Fruit fly (Drosophila melanogaster) whole organism, embryonic: ENCODE measurements around the gene CG10311.

Experiments
- Ada2b ChIP-seq: fragments of 200-800 bp; sonication (Bioruptor generic); IDR thresholded peaks from 2 replicates; pipeline ENCODE4 v1.3.6; 2022; ENCODE audit warnings: missing biosample characterization, missing genetic modification characterization
- C15 ChIP-seq: fragments of 200-800 bp; sonication (Bioruptor generic); IDR thresholded peaks from 3 replicates; pipeline ENCODE4 v1.3.6; 2022; ENCODE audit warnings: missing biosample characterization, missing genetic modification characterization
- CG10209 ChIP-seq: fragments of 200-800 bp; sonication (Bioruptor generic); optimal IDR thresholded peaks from 3 replicates; lab custom pipeline; 2017; ENCODE audit warnings: missing biosample characterization, mild to moderate bottlenecking, missing genetic modification characterization, missing genetic modification reagents
- CG10565 ChIP-seq: fragments of 200-800 bp; sonication (Bioruptor generic); optimal IDR thresholded peaks from 3 replicates; lab custom pipeline; 2016; ENCODE audit warnings: missing biosample characterization, mild to moderate bottlenecking, missing genetic modification characterization
- CG11398 ChIP-seq: fragments of 200-800 bp; sonication (Bioruptor generic); optimal IDR thresholded peaks from 2 replicates; lab custom pipeline; 2016; ENCODE audit warnings: missing biosample characterization, missing genetic modification characterization
- CG11695 ChIP-seq: fragments of 200-800 bp; sonication (Bioruptor generic); IDR thresholded peaks from 3 replicates; pipeline ENCODE4 v1.3.6; 2022; ENCODE audit warnings: missing biosample characterization, missing genetic modification characterization
- CG14965 ChIP-seq: fragments of 200-800 bp; sonication (Bioruptor generic); optimal IDR thresholded peaks from 2 replicates; lab custom pipeline; 2016; ENCODE audit warnings: missing biosample characterization, missing genetic modification characterization, borderline replicate concordance
- CG17186 ChIP-seq: fragments of 200-800 bp; sonication (Bioruptor generic); optimal IDR thresholded peaks from 3 replicates; lab custom pipeline; 2017; ENCODE audit warnings: missing biosample characterization, missing genetic modification reagents, missing genetic modification characterization
- CG1832 ChIP-seq: fragments of 200-800 bp; sonication (Bioruptor generic); optimal IDR thresholded peaks from 2 replicates; lab custom pipeline; 2017; ENCODE audit warnings: missing biosample characterization, mild to moderate bottlenecking, missing genetic modification characterization, inconsistent platforms
- CG18476 ChIP-seq: fragments of 200-800 bp; sonication (Bioruptor generic); optimal IDR thresholded peaks from 2 replicates; lab custom pipeline; 2016; ENCODE audit warnings: missing biosample characterization, mild to moderate bottlenecking, missing genetic modification characterization
- CG30020 ChIP-seq: fragments of 200-800 bp; optimal IDR thresholded peaks from 2 replicates; lab custom pipeline; 2019; ENCODE audit warnings: missing biosample characterization, mild to moderate bottlenecking, missing genetic modification characterization, moderate library complexity
- CG30431 ChIP-seq: fragments of 200-800 bp; sonication (Bioruptor generic); optimal IDR thresholded peaks from 2 replicates; lab custom pipeline; 2017; ENCODE audit warnings: missing biosample characterization, missing genetic modification characterization
- CG31441 ChIP-seq: fragments of 200-800 bp; sonication (Bioruptor generic); IDR thresholded peaks from 2 replicates; pipeline ENCODE4 v1.3.6; 2022; ENCODE audit warnings: missing biosample characterization, missing genetic modification characterization
- CG33213 ChIP-seq: fragments of 200-800 bp; sonication (Bioruptor generic); optimal IDR thresholded peaks from 3 replicates; lab custom pipeline; 2016; ENCODE audit warnings: missing biosample characterization, missing genetic modification characterization
- CG34376 ChIP-seq: fragments of 200-800 bp; sonication (Bioruptor generic); optimal IDR thresholded peaks from 2 replicates; lab custom pipeline; 2018; ENCODE audit warnings: missing biosample characterization, mild to moderate bottlenecking, missing genetic modification characterization
- CG34422 ChIP-seq: fragments of 200-800 bp; sonication (Bioruptor generic); IDR thresholded peaks from 3 replicates; pipeline ENCODE4 v1.3.6; 2022; ENCODE audit warnings: missing biosample characterization, missing genetic modification characterization
- CG4360 ChIP-seq: fragments of 200-800 bp; sonication (Bioruptor generic); IDR thresholded peaks from 2 replicates; pipeline ENCODE4 v1.3.6; 2022; ENCODE audit warnings: missing biosample characterization, missing genetic modification characterization
- CG43689 ChIP-seq: fragments of 200-800 bp; sonication (Bioruptor generic); IDR thresholded peaks from 2 replicates; pipeline ENCODE4 v1.3.6; 2022; ENCODE audit warnings: missing biosample characterization, missing genetic modification characterization
- CG7786 ChIP-seq: fragments of 200-800 bp; sonication (Bioruptor generic); optimal IDR thresholded peaks from 2 replicates; lab custom pipeline; 2016; ENCODE audit warnings: missing biosample characterization, missing genetic modification characterization
- CG7987 ChIP-seq: fragments of 200-800 bp; sonication (Bioruptor generic); optimal IDR thresholded peaks from 2 replicates; lab custom pipeline; 2018; ENCODE audit warnings: missing biosample characterization, mild to moderate bottlenecking, missing genetic modification characterization, moderate library complexity
- CG9215 ChIP-seq: fragments of 200-800 bp; sonication (Bioruptor generic); IDR thresholded peaks from 2 replicates; pipeline ENCODE4 v1.3.6; 2022; ENCODE audit warnings: missing biosample characterization, missing genetic modification characterization
- Fer1 ChIP-seq: fragments of 200-800 bp; sonication (Bioruptor generic); optimal IDR thresholded peaks from 2 replicates; lab custom pipeline; 2017; ENCODE audit warnings: missing biosample characterization, mild to moderate bottlenecking, missing genetic modification characterization
- GATAe ChIP-seq: fragments of 200-800 bp; sonication (Bioruptor generic); conservative IDR thresholded peaks from 2 replicates; pipeline ENCODE4 v1.3.6; 2022; ENCODE audit warnings: missing biosample characterization, missing genetic modification characterization
- Hey ChIP-seq: fragments of 200-800 bp; sonication (Bioruptor generic); optimal IDR thresholded peaks from 3 replicates; lab custom pipeline; 2018; ENCODE audit warnings: missing biosample characterization, mild to moderate bottlenecking, missing genetic modification characterization
- Jarid2 ChIP-seq: fragments of 200-800 bp; sonication (Bioruptor generic); optimal IDR thresholded peaks from 3 replicates; lab custom pipeline; 2017; ENCODE audit warnings: mild to moderate bottlenecking, missing biosample characterization, missing genetic modification reagents, missing genetic modification characterization
- Lim3 ChIP-seq: fragments of 200-800 bp; sonication (Bioruptor generic); IDR thresholded peaks from 2 replicates; pipeline ENCODE4 v1.3.6; 2022; ENCODE audit warnings: missing biosample characterization, missing genetic modification characterization
- MTF-1 ChIP-seq: fragments of 200-800 bp; sonication (Bioruptor generic); optimal IDR thresholded peaks from 2 replicates; lab custom pipeline; 2018; ENCODE audit warnings: missing biosample characterization, mild to moderate bottlenecking, missing genetic modification characterization, borderline replicate concordance
- Myb ChIP-seq: fragments of 200-800 bp; sonication (Bioruptor generic); optimal IDR thresholded peaks from 2 replicates; lab custom pipeline; 2016; ENCODE audit warnings: missing biosample characterization, missing genetic modification characterization
- Scr ChIP-seq: fragments of 200-800 bp; sonication (Bioruptor generic); IDR thresholded peaks from 2 replicates; pipeline ENCODE4 v1.3.6; 2022; ENCODE audit warnings: missing biosample characterization, missing genetic modification characterization; ENCODE audit not compliant: partially characterized antibody
- Six4 ChIP-seq: fragments of 200-800 bp; sonication (Bioruptor generic); optimal IDR thresholded peaks from 2 replicates; lab custom pipeline; 2016; ENCODE audit warnings: missing biosample characterization, missing genetic modification characterization
- Xbp1 ChIP-seq: fragments of 200-800 bp; sonication (Bioruptor generic); optimal IDR thresholded peaks from 3 replicates; lab custom pipeline; 2016; ENCODE audit warnings: missing biosample characterization, mild to moderate bottlenecking, missing genetic modification characterization
- az2 ChIP-seq: fragments of 200-800 bp; sonication (Bioruptor generic); optimal IDR thresholded peaks from 3 replicates; lab custom pipeline; 2016; ENCODE audit warnings: missing biosample characterization, missing genetic modification characterization
- br ChIP-seq: fragments of >200 bp; optimal IDR thresholded peaks from 2 replicates; lab custom pipeline; 2017
- dpn ChIP-seq, 2 experiments: fragments of 200-800 bp; sonication (Bioruptor generic); optimal IDR thresholded peaks; 3 replicates each; lab custom pipeline; 2016; ENCODE audit warnings: missing biosample characterization in 2 of 2, missing genetic modification characterization in 2 of 2
- eyg ChIP-seq: fragments of 200-800 bp; sonication (Bioruptor generic); optimal IDR thresholded peaks from 3 replicates; lab custom pipeline; 2016; ENCODE audit warnings: missing biosample characterization, missing genetic modification characterization
- fru ChIP-seq: fragments of >200 bp; optimal IDR thresholded peaks from 2 replicates; lab custom pipeline; 2017
- fu2 ChIP-seq: fragments of 200-800 bp; sonication (Bioruptor generic); optimal IDR thresholded peaks from 2 replicates; lab custom pipeline; 2016; ENCODE audit warnings: missing biosample characterization, missing genetic modification characterization
- hb ChIP-seq: fragments of 200-800 bp; sonication (Bioruptor generic); IDR thresholded peaks from 3 replicates; pipeline ENCODE4 v1.3.6; 2022; ENCODE audit warnings: missing biosample characterization, missing genetic modification characterization; ENCODE audit not compliant: partially characterized antibody
- her ChIP-seq: fragments of 200-800 bp; sonication (Bioruptor generic); optimal IDR thresholded peaks from 2 replicates; lab custom pipeline; 2016; ENCODE audit warnings: missing biosample characterization, missing genetic modification characterization
- insv ChIP-seq, 2 experiments: fragments of 200-800 bp; sonication (Bioruptor generic); optimal IDR thresholded peaks; 3 replicates each; lab custom pipeline; 2016 to 2018; ENCODE audit warnings: missing biosample characterization in 2 of 2, missing genetic modification characterization in 2 of 2
- kah ChIP-seq: fragments of 200-800 bp; sonication (Bioruptor generic); optimal IDR thresholded peaks from 2 replicates; lab custom pipeline; 2018; ENCODE audit warnings: missing biosample characterization, mild to moderate bottlenecking, missing genetic modification characterization
- maf-S ChIP-seq: fragments of 200-800 bp; sonication (Bioruptor generic); optimal IDR thresholded peaks from 2 replicates; lab custom pipeline; 2016; ENCODE audit warnings: missing biosample characterization, missing genetic modification characterization
- odd ChIP-seq: fragments of 200-800 bp; sonication (Bioruptor generic); optimal IDR thresholded peaks from 2 replicates; lab custom pipeline; 2017; ENCODE audit warnings: missing biosample characterization, mild to moderate bottlenecking, missing genetic modification characterization
- pnt ChIP-seq: fragments of 200-800 bp; sonication (Bioruptor generic); optimal IDR thresholded peaks from 3 replicates; lab custom pipeline; 2016; ENCODE audit warnings: missing biosample characterization, missing genetic modification characterization
- sc ChIP-seq, 3 experiments: fragments of >200 bp in 2 of 3; fragments of 200-800 bp in 1 of 3; sonication (Bioruptor generic) in 1 of 3; optimal IDR thresholded peaks; 2 replicates in 2 of 3; 3 replicates in 1 of 3; lab custom pipeline; 2017; ENCODE audit warnings: mild to moderate bottlenecking in 1 of 3, missing biosample characterization in 1 of 3, missing genetic modification characterization in 1 of 3, missing genetic modification reagents in 1 of 3
- seq ChIP-seq: fragments of 200-800 bp; sonication (Bioruptor generic); IDR thresholded peaks from 2 replicates; pipeline ENCODE4 v1.3.6; 2022; ENCODE audit warnings: missing biosample characterization, missing genetic modification characterization
- sima ChIP-seq: fragments of 200-800 bp; sonication (Bioruptor generic); optimal IDR thresholded peaks from 2 replicates; lab custom pipeline; 2016; ENCODE audit warnings: missing biosample characterization, missing genetic modification characterization
- trh ChIP-seq: fragments of 200-800 bp; sonication (Bioruptor generic); optimal IDR thresholded peaks from 2 replicates; lab custom pipeline; 2016; ENCODE audit warnings: missing biosample characterization, missing genetic modification characterization
- unc-4 ChIP-seq: fragments of 200-800 bp; sonication (Bioruptor generic); IDR thresholded peaks from 2 replicates; pipeline ENCODE4 v1.3.6; 2022; ENCODE audit warnings: missing biosample characterization, missing genetic modification characterization; ENCODE audit not compliant: partially characterized antibody
- zen ChIP-seq: fragments of 200-800 bp; sonication (Bioruptor generic); optimal IDR thresholded peaks from 3 replicates; lab custom pipeline; 2018; ENCODE audit warnings: missing biosample characterization, mild to moderate bottlenecking, missing genetic modification characterization, moderate library complexity

The CG10311 gene

DNA sequence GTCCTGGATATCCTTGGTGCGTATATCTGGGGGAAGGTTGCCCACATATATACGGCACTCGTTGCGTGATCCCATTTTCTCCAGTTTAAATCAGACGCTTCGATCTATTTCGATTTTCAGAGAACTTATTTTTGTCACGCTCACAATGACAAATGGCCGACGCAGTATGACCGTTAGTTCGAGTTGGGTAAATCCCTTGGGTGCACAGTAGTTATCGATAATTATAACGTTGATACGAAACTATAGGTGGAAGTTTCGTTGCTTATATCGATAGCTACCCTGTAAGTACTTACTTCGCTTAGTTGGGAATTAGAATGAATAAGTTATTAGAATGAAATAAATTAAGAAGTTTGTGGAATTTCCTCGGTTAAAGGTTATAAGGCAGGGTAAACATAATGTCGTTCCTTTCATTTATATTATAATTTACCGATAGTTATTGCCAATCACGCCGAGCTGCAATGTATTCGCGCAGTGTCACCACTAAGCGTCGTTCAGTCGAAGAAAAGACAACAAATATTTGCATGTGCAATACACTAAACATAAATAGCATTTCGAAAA lies 14.9 kb downstream of the CG10311 start, which contains the start of the genes SF2 and pad (continued):
- no peak for TF ChIP-seq kah (GFP tag; lab: Kevin White, UChicago)
- no peak for TF ChIP-seq her (GFP tag; lab: Kevin White, UChicago)
- TF ChIP-seq CG1832 (GFP tag; lab: Kevin White, UChicago) = no peak
- TF ChIP-seq hb = peak; percentile 92
- TF ChIP-seq CG17186 (GFP tag; lab: Kevin White, UChicago) = peak; percentile 85
- TF ChIP-seq MTF-1 (GFP tag; lab: Kevin White, UChicago) = no peak
- TF ChIP-seq sima (GFP tag; lab: Kevin White, UChicago) = peak; percentile 42
- peak; percentile 46 for TF ChIP-seq eyg (GFP tag; lab: Kevin White, UChicago)
- TF ChIP-seq dpn (GFP tag; optimal IDR thresholded peaks at IDR 0.05; lab: Kevin White, UChicago) = peak; percentile 78 to 82
- TF ChIP-seq CG9215 = peak; percentile 84
- peak; percentile 56 for TF ChIP-seq Myb (GFP tag; lab: Kevin White, UChicago)
- no peak for TF ChIP-seq C15 (GFP tag; lab: Robert Waterston, UW)
- peak; percentile 59 for TF ChIP-seq trh (GFP tag; lab: Kevin White, UChicago)
- no peak for TF ChIP-seq CG7987 (GFP tag; lab: Kevin White, UChicago)
- TF ChIP-seq Hey (tag; lab: Kevin White, UChicago) = no peak
- peak in 1 of 2 experiments; percentile 65 for TF ChIP-seq insv (GFP tag; optimal IDR thresholded peaks at IDR 0.05; lab: Kevin White, UChicago)
- TF ChIP-seq maf-S (GFP tag; lab: Kevin White, UChicago) = peak; percentile 66
- TF ChIP-seq seq = no peak
- TF ChIP-seq CG18476 (GFP tag; lab: Kevin White, UChicago) = peak; percentile 64
- TF ChIP-seq zen (tag; lab: Kevin White, UChicago) = peak; percentile 84
- TF ChIP-seq CG11398 (GFP tag; lab: Kevin White, UChicago) = peak; percentile 54
- peak; percentile 39 for TF ChIP-seq Jarid2 (GFP tag; lab: Kevin White, UChicago)
- TF ChIP-seq CG11695 (GFP tag; lab: Robert Waterston, UW) = peak; percentile 40; the same call in 1 of the 3 replicates
- no peak for TF ChIP-seq CG14965 (GFP tag; lab: Kevin White, UChicago)
- peak; percentile 77 for TF ChIP-seq CG31441
- peak; percentile 65 for TF ChIP-seq Six4
- peak; percentile 30 for TF ChIP-seq odd (GFP tag; lab: Kevin White, UChicago)
- TF ChIP-seq CG33213 (GFP tag; lab: Kevin White, UChicago) = peak; percentile 70
- no peak for TF ChIP-seq GATAe (GFP tag; lab: Robert Waterston, UW)
- peak; percentile 68 for TF ChIP-seq CG7786 (GFP tag; lab: Kevin White, UChicago)
- TF ChIP-seq Lim3 = no peak
- peak; percentile 94 for TF ChIP-seq unc-4 (GFP tag; lab: Robert Waterston, UW)
- TF ChIP-seq CG43689 (GFP tag; lab: Robert Waterston, UW) = no peak
- TF ChIP-seq CG10209 (GFP tag; lab: Kevin White, UChicago) = peak; percentile 71
- peak; percentile 77 for TF ChIP-seq fu2 (GFP tag; lab: Kevin White, UChicago)
- peak; percentile 82 for TF ChIP-seq CG30020
- TF ChIP-seq az2 (GFP tag; lab: Kevin White, UChicago) = peak; percentile 76
- no peak for TF ChIP-seq CG4360 (GFP tag; lab: Robert Waterston, UW)
- peak; percentile 78 for TF ChIP-seq CG34376 (GFP tag; lab: Kevin White, UChicago)
- TF ChIP-seq CG10565 (GFP tag; lab: Kevin White, UChicago) = no peak
- no peak for TF ChIP-seq sc (optimal IDR thresholded peaks at IDR 0.05; lab: Kevin White, UChicago)
- TF ChIP-seq sc (GFP tag; optimal IDR thresholded peaks at IDR 0.05; lab: Kevin White, UChicago) = peak; percentile 34
- peak; percentile 2 for TF ChIP-seq CG30431 (GFP tag; lab: Kevin White, UChicago)
- no peak for TF ChIP-seq br (lab: Kevin White, UChicago)
- TF ChIP-seq fru (lab: Kevin White, UChicago) = no peak
- peak; percentile 53; the same call in 2 of the 3 replicates for TF ChIP-seq CG34422
- peak; percentile 88 for TF ChIP-seq Xbp1 (GFP tag; lab: Kevin White, UChicago)
- TF ChIP-seq Scr = peak; percentile 98
- TF ChIP-seq Fer1 (GFP tag; lab: Kevin White, UChicago) = peak; percentile 78
- TF ChIP-seq pnt = peak; percentile 65
- peak; percentile 57 for TF ChIP-seq Ada2b (GFP tag; lab: Robert Waterston, UW)
